Worm (Caenorhabditis elegans) whole organism, L2 larva: ENCODE results near the gene F19C7.8.

ENCODE experiments used
- C34F6.9 ChIP-seq: fragments of 150-350 bp; optimal IDR thresholded peaks from 2 replicates; lab custom pipeline; 2014; ENCODE audit warnings: missing biosample characterization, missing genetic modification characterization
- R02D3.7 ChIP-seq: fragments of 150-350 bp; optimal IDR thresholded peaks from 2 replicates; lab custom pipeline; 2014; ENCODE audit warnings: missing biosample characterization, missing genetic modification characterization
- Y55F3AM.14 ChIP-seq: fragments of 200-800 bp; sonication (Bioruptor generic); optimal IDR thresholded peaks from 2 replicates; lab custom pipeline; 2018; ENCODE audit warnings: mild to moderate bottlenecking, missing genetic modification characterization, missing compliant biosample characterization
- ZK546.5 ChIP-seq: sonication (generic microtip); optimal IDR thresholded peaks from 2 replicates; lab custom pipeline; 2017; ENCODE audit warnings: missing biosample characterization, missing genetic modification characterization
- alr-1 ChIP-seq: fragments of 150-350 bp; optimal IDR thresholded peaks from 2 replicates; lab custom pipeline; 2014; ENCODE audit warnings: missing biosample characterization, missing genetic modification characterization
- aly-2 ChIP-seq: fragments of 150-350 bp; optimal IDR thresholded peaks from 2 replicates; lab custom pipeline; 2014; ENCODE audit warnings: missing biosample characterization, missing genetic modification characterization
- ama-1 ChIP-seq: fragments of 150-350 bp; optimal IDR thresholded peaks from 2 replicates; lab custom pipeline; 2018; ENCODE audit warnings: inconsistent platforms
- blmp-1 ChIP-seq: sonication (generic microtip); optimal IDR thresholded peaks from 2 replicates; lab custom pipeline; 2017; ENCODE audit warnings: missing genetic modification characterization, mild to moderate bottlenecking, missing compliant biosample characterization, antibody characterized with exemption, moderate library complexity; ENCODE audit not compliant: insufficient read depth
- crh-2 ChIP-seq: sonication (generic microtip); optimal IDR thresholded peaks from 2 replicates; lab custom pipeline; 2017; ENCODE audit warnings: missing biosample characterization, missing genetic modification characterization
- egl-27 ChIP-seq: sonication (generic microtip); optimal IDR thresholded peaks from 3 replicates; lab custom pipeline; 2017; ENCODE audit warnings: missing biosample characterization, missing genetic modification reagents, missing genetic modification characterization
- elt-3 ChIP-seq: sonication (generic microtip); optimal IDR thresholded peaks from 2 replicates; lab custom pipeline; 2017; ENCODE audit warnings: missing biosample characterization, missing genetic modification characterization
- fos-1 ChIP-seq: fragments of 150-350 bp; optimal IDR thresholded peaks from 2 replicates; lab custom pipeline; 2014; ENCODE audit warnings: missing biosample characterization, missing genetic modification characterization
- gmeb-1 ChIP-seq: fragments of 150-350 bp; optimal IDR thresholded peaks from 2 replicates; lab custom pipeline; 2014; ENCODE audit warnings: missing biosample characterization, missing genetic modification characterization
- lin-11 ChIP-seq: fragments of 150-350 bp; sonication (generic microtip); optimal IDR thresholded peaks from 2 replicates; lab custom pipeline; 2014; ENCODE audit warnings: missing biosample characterization, missing genetic modification characterization, inconsistent platforms, mixed read lengths
- lin-39 ChIP-seq: fragments of 150-350 bp; optimal IDR thresholded peaks from 2 replicates; lab custom pipeline; 2014; ENCODE audit warnings: missing biosample characterization, missing genetic modification reagents, missing genetic modification characterization
- lsy-2 ChIP-seq, 2 experiments: fragments of 150-350 bp in 1 of 2; sonication (generic microtip) in 1 of 2; optimal IDR thresholded peaks; 2 replicates each; lab custom pipeline; 2014 to 2017; ENCODE audit warnings: missing biosample characterization in 2 of 2, missing genetic modification characterization in 2 of 2
- mbf-1 ChIP-seq: sonication (generic microtip); optimal IDR thresholded peaks from 2 replicates; lab custom pipeline; 2017; ENCODE audit warnings: missing biosample characterization, missing genetic modification characterization
- nhr-10 ChIP-seq: sonication (generic microtip); optimal IDR thresholded peaks from 2 replicates; lab custom pipeline; 2017; ENCODE audit warnings: missing biosample characterization, missing genetic modification characterization
- nhr-11 ChIP-seq: fragments of 150-350 bp; optimal IDR thresholded peaks from 2 replicates; lab custom pipeline; 2014; ENCODE audit warnings: missing biosample characterization, missing genetic modification characterization
- nhr-12 ChIP-seq: fragments of 150-350 bp; optimal IDR thresholded peaks from 2 replicates; lab custom pipeline; 2014; ENCODE audit warnings: missing biosample characterization, missing genetic modification characterization
- nhr-129 ChIP-seq: fragments of 150-350 bp; optimal IDR thresholded peaks from 2 replicates; lab custom pipeline; 2014; ENCODE audit warnings: missing biosample characterization, missing genetic modification characterization
- nhr-21 ChIP-seq: fragments of 150-350 bp; optimal IDR thresholded peaks from 2 replicates; lab custom pipeline; 2014; ENCODE audit warnings: missing biosample characterization, missing genetic modification characterization
- peb-1 ChIP-seq: fragments of 150-350 bp; optimal IDR thresholded peaks from 2 replicates; lab custom pipeline; 2014; ENCODE audit warnings: missing biosample characterization, missing genetic modification characterization
- skn-1 ChIP-seq: sonication (generic microtip); optimal IDR thresholded peaks from 2 replicates; lab custom pipeline; 2017; ENCODE audit warnings: missing biosample characterization, missing genetic modification characterization
- sma-9 ChIP-seq, 2 experiments: fragments of 150-350 bp in 1 of 2; sonication (generic microtip) in 1 of 2; optimal IDR thresholded peaks; 2 replicates each; lab custom pipeline; 2014 to 2016; ENCODE audit warnings: missing genetic modification characterization in 2 of 2, mild to moderate bottlenecking in 1 of 2, missing biosample characterization in 1 of 2, missing compliant biosample characterization in 1 of 2, missing genetic modification reagents in 1 of 2, moderate library complexity in 1 of 2
- snpc-4 ChIP-seq: fragments of 150-350 bp; optimal IDR thresholded peaks from 2 replicates; lab custom pipeline; 2014; ENCODE audit warnings: missing biosample characterization, missing genetic modification characterization
- unc-39 ChIP-seq: fragments of 150-350 bp; optimal IDR thresholded peaks from 2 replicates; lab custom pipeline; 2014; ENCODE audit warnings: missing biosample characterization, missing genetic modification characterization
- unc-62 ChIP-seq: fragments of 150-350 bp; optimal IDR thresholded peaks from 2 replicates; lab custom pipeline; 2014; ENCODE audit warnings: missing biosample characterization, missing genetic modification reagents, missing genetic modification characterization
- zag-1 ChIP-seq: fragments of 150-350 bp; optimal IDR thresholded peaks from 2 replicates; lab custom pipeline; 2014; ENCODE audit warnings: missing biosample characterization, missing genetic modification characterization
- ztf-1 ChIP-seq: fragments of 200-800 bp; sonication (Bioruptor generic); conservative IDR thresholded peaks from 2 replicates; pipeline ENCODE4 v1.3.6; 2022; ENCODE audit warnings: missing genetic modification characterization, missing compliant biosample characterization
- ztf-11 ChIP-seq: sonication (generic microtip); optimal IDR thresholded peaks from 2 replicates; lab custom pipeline; 2017; ENCODE audit warnings: missing biosample characterization, missing genetic modification characterization
- ztf-4 ChIP-seq: fragments of 150-350 bp; optimal IDR thresholded peaks from 2 replicates; lab custom pipeline; 2014; ENCODE audit warnings: missing biosample characterization, missing genetic modification characterization

The F19C7.8 gene

DNA sequence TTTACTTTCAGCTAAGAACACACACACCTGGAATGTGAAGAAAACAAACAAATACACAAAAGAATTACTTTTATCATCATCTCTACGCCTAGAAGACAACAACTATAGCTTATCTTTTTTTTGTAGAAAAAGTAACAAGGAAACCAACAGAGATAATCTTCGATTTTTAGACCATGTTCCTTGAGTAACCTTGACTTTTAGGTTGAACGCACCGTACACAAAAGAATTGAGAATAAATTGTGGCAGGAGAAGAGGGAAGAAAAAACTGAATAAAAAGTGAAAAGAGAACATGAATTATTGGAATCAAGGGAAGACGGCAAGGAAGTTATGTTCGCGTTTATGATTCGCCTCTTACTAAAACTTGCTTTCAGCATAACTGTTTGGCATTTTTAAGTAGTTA lies 3.0 kb upstream of the F19C7.8 start:
- TF ChIP-seq alr-1 (tag; lab: Kevin White, UChicago) (no peak), sma-9 (GFP tag; optimal IDR thresholded peaks at IDR 0.05; lab: Kevin White, UChicago) (peak; percentile 45), sma-9 (tag; optimal IDR thresholded peaks at IDR 0.05; lab: Kevin White, UChicago) (no peak), ama-1 (lab: Kevin White, UChicago) (no peak), fos-1 (tag; lab: Kevin White, UChicago) (peak; percentile 0), zag-1 (tag; lab: Kevin White, UChicago) (no peak), blmp-1 (tag; lab: Kevin White, UChicago) (peak; percentile 85)

DNA sequence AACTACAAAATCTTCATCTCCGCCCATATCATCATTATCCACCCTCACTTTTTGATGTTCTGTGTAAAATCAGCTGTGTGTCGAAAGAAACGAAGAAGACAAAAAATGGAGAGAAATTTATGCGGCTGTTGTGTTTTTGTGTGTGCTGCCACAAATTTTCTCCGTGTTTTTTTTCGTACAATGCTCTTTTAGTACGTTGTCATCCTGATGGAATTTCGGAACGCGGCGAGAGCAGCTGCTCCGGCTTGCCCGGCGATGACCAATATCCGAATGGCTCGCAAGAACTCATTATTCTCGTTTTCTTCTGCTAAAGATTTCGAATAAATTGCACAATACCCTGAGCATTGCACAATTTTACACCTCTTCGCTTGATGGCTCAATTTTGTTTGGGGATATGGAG lies 1.5 kb upstream of the F19C7.8 start:
- no peak for TF ChIP-seq nhr-12 (tag; lab: Kevin White, UChicago)
- TF ChIP-seq ztf-4 (tag; lab: Kevin White, UChicago): no peak
- TF ChIP-seq egl-27 (tag; lab: Kevin White, UChicago): no peak
- TF ChIP-seq gmeb-1 (tag; lab: Kevin White, UChicago): no peak
- no peak for TF ChIP-seq Y55F3AM.14
- TF ChIP-seq, all 48 proteins: peak for 0

DNA sequence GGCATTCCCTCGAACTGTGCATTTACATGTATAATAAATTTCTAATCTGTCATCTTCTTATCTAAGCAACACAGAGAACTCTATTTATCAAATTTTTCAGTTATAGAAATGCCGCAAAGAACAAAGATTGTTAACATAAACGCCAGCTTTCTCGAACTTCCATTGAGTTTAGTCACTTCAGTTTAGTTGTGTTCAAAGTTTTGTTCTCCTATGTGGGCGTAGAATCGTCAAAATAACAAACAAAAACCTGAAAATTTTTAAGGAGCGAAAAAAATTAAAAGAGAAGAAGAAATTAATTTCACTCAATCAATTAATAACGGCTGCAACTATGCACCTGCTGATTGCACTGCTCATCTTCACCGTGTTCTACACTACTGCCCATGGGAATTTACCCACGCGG lies 1.9 kb downstream of the F19C7.8 start, which contains the start of gene R105.5:
R105.5 (plus strand) TSS at position 301 of the 400 bp plus-strand sequence.
- TF ChIP-seq elt-3 (tag; lab: Kevin White, UChicago) (no peak), aly-2 (tag; lab: Kevin White, UChicago) (no peak), sma-9 (GFP tag; optimal IDR thresholded peaks at IDR 0.05; lab: Kevin White, UChicago) (no peak), sma-9 (tag; optimal IDR thresholded peaks at IDR 0.05; lab: Kevin White, UChicago) (no peak), ama-1 (lab: Kevin White, UChicago) (no peak), snpc-4 (tag; lab: Kevin White, UChicago) (no peak), nhr-129 (no peak), ztf-1 (GFP tag; lab: Robert Waterston, UW) (no peak), ZK546.5 (tag; lab: Kevin White, UChicago) (no peak), Y55F3AM.14 (no peak)

DNA sequence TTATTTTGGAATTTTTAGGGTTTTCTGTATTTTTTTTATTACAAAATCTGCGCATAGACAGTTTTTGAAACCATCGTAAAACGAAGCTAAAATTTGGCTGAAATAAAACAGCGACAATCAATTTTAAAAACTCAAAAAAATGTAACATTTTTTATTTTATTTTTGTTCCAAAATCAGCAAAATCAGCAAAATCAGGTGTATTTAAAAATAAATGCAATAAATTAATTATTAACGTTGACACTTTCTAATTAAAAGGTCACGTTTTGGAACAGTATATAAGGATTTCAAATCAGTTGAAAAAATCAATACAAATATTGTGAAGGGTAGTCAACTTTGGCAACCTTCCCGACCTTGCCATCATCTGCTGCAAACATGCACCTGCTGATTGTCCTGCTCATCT lies 4.5 kb downstream of the F19C7.8 start, which contains the start of gene R105.1:
R105.1 (plus strand) TSS at position 301 of the 400 bp plus-strand sequence.
- TF ChIP-seq unc-39 (tag; lab: Kevin White, UChicago): no peak
- no peak for TF ChIP-seq zag-1 (tag; lab: Kevin White, UChicago)
- no peak for TF ChIP-seq crh-2 (tag; lab: Kevin White, UChicago)
- TF ChIP-seq sma-9 (GFP tag; optimal IDR thresholded peaks at IDR 0.05; lab: Kevin White, UChicago): no peak
- TF ChIP-seq sma-9 (tag; optimal IDR thresholded peaks at IDR 0.05; lab: Kevin White, UChicago): no peak
- no peak for TF ChIP-seq aly-2 (tag; lab: Kevin White, UChicago)
- no peak for TF ChIP-seq skn-1 (tag; lab: Kevin White, UChicago)
- TF ChIP-seq Y55F3AM.14: no peak
- TF ChIP-seq alr-1 (tag; lab: Kevin White, UChicago): no peak

DNA sequence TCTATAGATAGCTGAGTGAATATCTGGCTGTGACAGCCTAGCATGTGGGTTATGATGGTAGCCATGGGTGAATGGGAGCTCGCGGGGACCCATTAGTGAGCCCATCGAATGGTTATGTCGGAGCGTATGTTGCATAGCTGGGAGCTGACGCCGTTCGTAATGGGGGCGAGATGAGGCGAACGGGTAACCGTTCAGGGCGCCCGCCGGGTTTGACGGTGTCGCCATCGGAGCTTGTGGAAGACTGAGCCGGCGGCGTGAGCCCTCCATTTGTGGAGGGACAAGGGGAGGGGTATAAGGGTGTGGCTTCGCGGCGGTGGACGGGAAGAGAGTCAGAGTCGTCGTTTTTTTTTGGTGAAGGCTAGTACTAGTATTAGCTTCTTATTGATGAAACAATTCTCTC lies 14.0 kb downstream of the F19C7.8 start:
- TF ChIP-seq ztf-1 (GFP tag; lab: Robert Waterston, UW): no peak
- no peak for TF ChIP-seq C34F6.9 (tag; lab: Kevin White, UChicago)
- no peak for TF ChIP-seq R02D3.7 (tag; lab: Kevin White, UChicago)
- no peak for TF ChIP-seq ztf-4 (tag; lab: Kevin White, UChicago)
- no peak for TF ChIP-seq zag-1 (tag; lab: Kevin White, UChicago)
- no peak for TF ChIP-seq lsy-2 (tag; optimal IDR thresholded peaks at IDR 0.05; lab: Kevin White, UChicago)
- no peak for TF ChIP-seq blmp-1 (tag; lab: Kevin White, UChicago)
- no peak for TF ChIP-seq nhr-11 (tag; lab: Kevin White, UChicago)

DNA sequence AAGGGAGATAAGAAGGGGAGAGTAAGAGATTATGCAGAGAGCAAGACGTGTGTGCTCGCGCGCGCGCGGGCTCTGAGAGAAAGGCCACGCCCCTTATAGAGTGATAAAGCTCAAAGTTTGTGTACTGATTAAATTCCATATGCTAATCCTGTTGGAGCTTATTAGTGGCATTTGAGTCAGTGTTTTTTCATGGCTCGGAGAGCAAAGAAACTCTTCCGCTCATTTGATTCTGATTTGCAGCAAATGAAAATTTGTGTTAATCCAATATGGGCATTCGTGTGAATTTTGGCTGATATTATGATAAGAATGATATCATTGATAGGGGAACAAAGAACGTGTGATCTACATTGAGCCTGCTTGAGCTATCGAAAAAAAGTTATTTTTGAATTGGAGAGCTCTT lies 24.4 kb downstream of the F19C7.8 start:
- TF ChIP-seq lin-11 (tag; lab: Kevin White, UChicago) (peak; percentile 24), nhr-10 (tag; lab: Kevin White, UChicago) (no peak)
- TF ChIP-seq, all 48 proteins: peak for 1

DNA sequence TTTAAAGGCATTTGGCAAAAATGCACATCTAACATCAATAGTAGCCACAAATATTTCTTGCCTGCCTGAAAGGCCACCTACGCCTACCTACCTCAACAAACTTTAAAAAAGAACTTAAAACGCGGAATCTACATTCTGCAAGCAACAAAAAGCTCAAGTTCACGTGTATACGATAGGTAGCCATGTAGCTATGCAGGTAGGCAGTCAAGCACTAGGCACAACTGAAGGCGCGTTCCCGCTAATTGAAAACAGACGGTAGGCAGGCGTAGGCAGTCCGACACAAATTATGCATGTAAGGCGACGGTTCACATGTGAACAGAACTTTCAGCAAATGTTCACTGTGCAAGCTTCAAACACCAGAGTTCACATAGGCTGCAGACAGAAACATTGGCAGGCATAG lies 25.3 kb downstream of the F19C7.8 start:
- TF ChIP-seq peb-1 (tag; lab: Kevin White, UChicago) (no peak), elt-3 (tag; lab: Kevin White, UChicago) (no peak), R02D3.7 (tag; lab: Kevin White, UChicago) (no peak), nhr-11 (tag; lab: Kevin White, UChicago) (no peak), nhr-12 (tag; lab: Kevin White, UChicago) (no peak), ztf-11 (tag; lab: Kevin White, UChicago) (no peak), mbf-1 (tag; lab: Kevin White, UChicago) (no peak), lin-39 (tag; lab: Kevin White, UChicago) (no peak), egl-27 (tag; lab: Kevin White, UChicago) (no peak), zag-1 (tag; lab: Kevin White, UChicago) (no peak), ZK546.5 (tag; lab: Kevin White, UChicago) (no peak), unc-62 (GFP tag; lab: Kevin White, UChicago) (no peak), nhr-21 (tag; lab: Kevin White, UChicago) (no peak), skn-1 (tag; lab: Kevin White, UChicago) (no peak), crh-2 (tag; lab: Kevin White, UChicago) (no peak)
- TF ChIP-seq, all 48 proteins: peak for 0
